Fruit fly (Drosophila melanogaster) whole organism, embryonic: Measurements from ENCODE around the gene Etfb.
A peak's percentile ranks its signal among the peaks of the same experiment; 100 is the strongest.

Source experiments
- Ada2b ChIP-seq: fragments of 200-800 bp; sonication (Bioruptor generic); IDR thresholded peaks from 2 replicates; pipeline ENCODE4 v1.3.6; 2022; ENCODE audit warnings: missing biosample characterization, missing genetic modification characterization
- Atf3 ChIP-seq: fragments of 200-800 bp; sonication (Bioruptor generic); optimal IDR thresholded peaks from 3 replicates; lab custom pipeline; 2016; ENCODE audit warnings: missing biosample characterization, missing genetic modification characterization
- CG10431 ChIP-seq: fragments of 200-800 bp; sonication (Bioruptor generic); optimal IDR thresholded peaks from 3 replicates; lab custom pipeline; 2018; ENCODE audit warnings: missing biosample characterization, mild to moderate bottlenecking, missing genetic modification characterization
- CG12769 ChIP-seq: fragments of 200-800 bp; sonication (Bioruptor generic); optimal IDR thresholded peaks from 2 replicates; lab custom pipeline; 2019; ENCODE audit warnings: missing biosample characterization, mild to moderate bottlenecking, missing genetic modification characterization, moderate library complexity
- CG14860 ChIP-seq: fragments of 200-800 bp; sonication (Bioruptor generic); IDR thresholded peaks from 3 replicates; pipeline ENCODE4 v1.3.6; 2022; ENCODE audit warnings: missing biosample characterization, missing genetic modification characterization; ENCODE audit not compliant: partially characterized antibody
- CG17328 ChIP-seq: fragments of 200-800 bp; sonication (Bioruptor generic); IDR thresholded peaks from 2 replicates; pipeline ENCODE4 v1.3.6; 2022; ENCODE audit warnings: missing biosample characterization, missing genetic modification characterization
- CG17359 ChIP-seq: fragments of 200-800 bp; sonication (Bioruptor generic); optimal IDR thresholded peaks from 3 replicates; lab custom pipeline; 2018; ENCODE audit warnings: missing biosample characterization, mild to moderate bottlenecking, missing genetic modification characterization, moderate library complexity
- CG17385 ChIP-seq: fragments of 200-800 bp; sonication (Bioruptor generic); optimal IDR thresholded peaks from 3 replicates; lab custom pipeline; 2018; ENCODE audit warnings: missing biosample characterization, mild to moderate bottlenecking, missing genetic modification characterization
- CG18599 ChIP-seq: fragments of 200-800 bp; sonication (Bioruptor generic); optimal IDR thresholded peaks from 3 replicates; lab custom pipeline; 2017; ENCODE audit warnings: missing biosample characterization, missing genetic modification characterization, mild to moderate bottlenecking, moderate library complexity, missing genetic modification reagents
- CG2199 ChIP-seq: fragments of 200-800 bp; sonication (Bioruptor generic); IDR thresholded peaks from 3 replicates; pipeline ENCODE4 v1.3.6; 2022; ENCODE audit warnings: missing biosample characterization, missing genetic modification characterization
- CG3163 ChIP-seq: fragments of 200-800 bp; sonication (Bioruptor generic); optimal IDR thresholded peaks from 3 replicates; lab custom pipeline; 2016; ENCODE audit warnings: missing biosample characterization, missing genetic modification characterization
- CG34376 ChIP-seq: fragments of 200-800 bp; sonication (Bioruptor generic); optimal IDR thresholded peaks from 2 replicates; lab custom pipeline; 2018; ENCODE audit warnings: missing biosample characterization, mild to moderate bottlenecking, missing genetic modification characterization
- CG3726 ChIP-seq: fragments of 200-800 bp; sonication (Bioruptor generic); IDR thresholded peaks from 3 replicates; pipeline ENCODE4, ENCODE4 v1.3.6; 2022; ENCODE audit warnings: missing biosample characterization, missing genetic modification characterization
- CG6683 ChIP-seq: fragments of 200-800 bp; sonication (Bioruptor generic); optimal IDR thresholded peaks from 2 replicates; lab custom pipeline; 2017; ENCODE audit warnings: missing biosample characterization, mild to moderate bottlenecking, missing genetic modification characterization, missing genetic modification reagents
- CG8281 ChIP-seq: fragments of 200-800 bp; sonication (Bioruptor generic); optimal IDR thresholded peaks from 2 replicates; lab custom pipeline; 2018; ENCODE audit warnings: missing biosample characterization, mild to moderate bottlenecking, missing genetic modification characterization, moderate library complexity
- CHES-1-like ChIP-seq: fragments of 200-800 bp; sonication (Bioruptor generic); optimal IDR thresholded peaks from 2 replicates; lab custom pipeline; 2016; ENCODE audit warnings: missing biosample characterization, missing genetic modification characterization
- D ChIP-seq, 2 experiments: fragments of 200-800 bp in 1 of 2; fragments of >200 bp in 1 of 2; sonication (Bioruptor generic) in 1 of 2; optimal IDR thresholded peaks; 2 replicates in 1 of 2; 3 replicates in 1 of 2; lab custom pipeline; 2017; ENCODE audit warnings: mild to moderate bottlenecking in 1 of 2, missing biosample characterization in 1 of 2, missing genetic modification characterization in 1 of 2, missing genetic modification reagents in 1 of 2
- D19A ChIP-seq: fragments of 200-800 bp; optimal IDR thresholded peaks from 3 replicates; lab custom pipeline; 2019; ENCODE audit warnings: missing biosample characterization, mild to moderate bottlenecking, missing genetic modification characterization, moderate library complexity
- Dref ChIP-seq: fragments of 200-800 bp; sonication (Bioruptor generic); IDR thresholded peaks from 2 replicates; pipeline ENCODE4 v1.3.6; 2022; ENCODE audit warnings: missing biosample characterization, missing genetic modification characterization
- HHEX ChIP-seq: fragments of 200-800 bp; sonication (Bioruptor generic); optimal IDR thresholded peaks from 3 replicates; lab custom pipeline; 2017; ENCODE audit warnings: missing biosample characterization, mild to moderate bottlenecking, missing genetic modification characterization, missing genetic modification reagents
- HLH3B ChIP-seq: fragments of 200-800 bp; sonication (Bioruptor generic); IDR thresholded peaks from 2 replicates; pipeline ENCODE4 v1.3.6; 2022; ENCODE audit warnings: missing biosample characterization, missing genetic modification characterization
- HLHmδ ChIP-seq: fragments of 200-800 bp; sonication (Bioruptor generic); optimal IDR thresholded peaks from 2 replicates; lab custom pipeline; 2018; ENCODE audit warnings: missing biosample characterization, mild to moderate bottlenecking, missing genetic modification characterization, moderate library complexity
- Lhr ChIP-seq: fragments of 200-800 bp; sonication (Bioruptor generic); optimal IDR thresholded peaks from 3 replicates; lab custom pipeline; 2017; ENCODE audit warnings: mild to moderate bottlenecking, missing biosample characterization, missing genetic modification reagents, missing genetic modification characterization
- Lim3 ChIP-seq: fragments of 200-800 bp; sonication (Bioruptor generic); IDR thresholded peaks from 2 replicates; pipeline ENCODE4 v1.3.6; 2022; ENCODE audit warnings: missing biosample characterization, missing genetic modification characterization
- MTF-1 ChIP-seq: fragments of 200-800 bp; sonication (Bioruptor generic); optimal IDR thresholded peaks from 2 replicates; lab custom pipeline; 2018; ENCODE audit warnings: missing biosample characterization, mild to moderate bottlenecking, missing genetic modification characterization, borderline replicate concordance
- Ravus ChIP-seq: fragments of 200-800 bp; sonication (Bioruptor generic); IDR thresholded peaks from 2 replicates; pipeline ENCODE4 v1.3.6; 2022; ENCODE audit warnings: missing biosample characterization, missing genetic modification characterization
- Xrp1 ChIP-seq: fragments of 200-800 bp; sonication (Bioruptor generic); IDR thresholded peaks from 2 replicates; pipeline ENCODE4 v1.3.6; 2022; ENCODE audit warnings: missing biosample characterization, missing genetic modification characterization
- ap ChIP-seq: fragments of 200-800 bp; sonication (Bioruptor generic); IDR thresholded peaks from 2 replicates; pipeline ENCODE4 v1.3.6; 2022; ENCODE audit warnings: missing biosample characterization, missing genetic modification characterization
- ato ChIP-seq: fragments of 200-800 bp; sonication (Bioruptor generic); IDR thresholded peaks from 2 replicates; pipeline ENCODE4 v1.3.6; 2022; ENCODE audit warnings: missing biosample characterization, missing genetic modification characterization; ENCODE audit not compliant: partially characterized antibody
- bigmax ChIP-seq: fragments of 200-800 bp; sonication (Bioruptor generic); optimal IDR thresholded peaks from 2 replicates; lab custom pipeline; 2018; ENCODE audit warnings: missing biosample characterization, mild to moderate bottlenecking, missing genetic modification characterization
- cas ChIP-seq: fragments of 200-800 bp; sonication (Bioruptor generic); IDR thresholded peaks from 2 replicates; pipeline ENCODE4 v1.3.6; 2022; ENCODE audit warnings: missing biosample characterization, missing genetic modification characterization
- crp ChIP-seq, 2 experiments: fragments of 200-800 bp; sonication (Bioruptor generic); optimal IDR thresholded peaks; 2 replicates in 1 of 2; 3 replicates in 1 of 2; lab custom pipeline; 2017; ENCODE audit warnings: missing biosample characterization in 2 of 2, missing genetic modification characterization in 2 of 2, mild to moderate bottlenecking in 1 of 2, moderate library complexity in 1 of 2
- dan ChIP-seq: fragments of 200-800 bp; sonication (Bioruptor generic); IDR thresholded peaks from 2 replicates; pipeline ENCODE4 v1.3.6; 2022; ENCODE audit warnings: missing biosample characterization, missing genetic modification characterization
- emc ChIP-seq: fragments of 200-800 bp; sonication (Bioruptor generic); optimal IDR thresholded peaks from 2 replicates; lab custom pipeline; 2016; ENCODE audit warnings: missing biosample characterization, missing genetic modification characterization
- gcm2 ChIP-seq: fragments of 200-800 bp; sonication (Bioruptor generic); optimal IDR thresholded peaks from 2 replicates; lab custom pipeline; 2016; ENCODE audit warnings: missing biosample characterization, missing genetic modification characterization
- hth ChIP-seq: fragments of >200 bp; optimal IDR thresholded peaks from 2 replicates; lab custom pipeline; 2017; ENCODE audit warnings: inconsistent platforms
- insv ChIP-seq, 2 experiments: fragments of 200-800 bp; sonication (Bioruptor generic); optimal IDR thresholded peaks; 3 replicates each; lab custom pipeline; 2016 to 2018; ENCODE audit warnings: missing biosample characterization in 2 of 2, missing genetic modification characterization in 2 of 2
- kni ChIP-seq: fragments of 200-800 bp; sonication (Bioruptor generic); optimal IDR thresholded peaks from 3 replicates; lab custom pipeline; 2017; ENCODE audit warnings: mild to moderate bottlenecking, missing biosample characterization, missing genetic modification reagents, missing genetic modification characterization
- lab ChIP-seq: fragments of 200-800 bp; sonication (Bioruptor generic); optimal IDR thresholded peaks from 3 replicates; lab custom pipeline; 2017; ENCODE audit warnings: missing biosample characterization, missing genetic modification characterization, mild to moderate bottlenecking, moderate library complexity, missing genetic modification reagents
- lmd ChIP-seq: fragments of 200-800 bp; sonication (Bioruptor generic); IDR thresholded peaks from 2 replicates; pipeline ENCODE4 v1.3.6; 2022; ENCODE audit warnings: missing biosample characterization, missing genetic modification characterization
- lola ChIP-seq, 3 experiments: fragments of >200 bp in 2 of 3; fragments of 200-800 bp in 1 of 3; sonication (Bioruptor generic) in 1 of 3; optimal IDR thresholded peaks; 2 replicates each; lab custom pipeline; 2017 to 2019; ENCODE audit warnings: missing biosample characterization in 3 of 3, missing genetic modification characterization in 3 of 3, mild to moderate bottlenecking in 1 of 3, moderate library complexity in 1 of 3
- maf-S ChIP-seq: fragments of 200-800 bp; sonication (Bioruptor generic); optimal IDR thresholded peaks from 2 replicates; lab custom pipeline; 2016; ENCODE audit warnings: missing biosample characterization, missing genetic modification characterization
- mirr ChIP-seq: fragments of 200-800 bp; sonication (Bioruptor generic); optimal IDR thresholded peaks from 3 replicates; lab custom pipeline; 2018; ENCODE audit warnings: missing biosample characterization, mild to moderate bottlenecking, missing genetic modification characterization
- onecut ChIP-seq: fragments of 200-800 bp; sonication (Bioruptor generic); IDR thresholded peaks from 2 replicates; pipeline ENCODE4 v1.3.6; 2022; ENCODE audit warnings: missing biosample characterization, missing genetic modification characterization
- tll ChIP-seq, 2 experiments: fragments of 200-800 bp in 1 of 2; fragments of >200 bp in 1 of 2; sonication (Bioruptor generic) in 1 of 2; optimal IDR thresholded peaks; 2 replicates each; lab custom pipeline; 2017 to 2019; ENCODE audit warnings: missing biosample characterization in 2 of 2, missing genetic modification characterization in 2 of 2, mild to moderate bottlenecking in 1 of 2, moderate library complexity in 1 of 2
- ttk ChIP-seq: fragments of 200-800 bp; sonication (Bioruptor generic); IDR thresholded peaks from 2 replicates; pipeline ENCODE4 v2.1.2; 2022; ENCODE audit warnings: missing biosample characterization, missing genetic modification characterization
- tup ChIP-seq: fragments of 200-800 bp; sonication (Bioruptor generic); optimal IDR thresholded peaks from 2 replicates; lab custom pipeline; 2016; ENCODE audit warnings: missing biosample characterization, mild to moderate bottlenecking, missing genetic modification characterization, moderate library complexity
- wdn ChIP-seq: fragments of 200-800 bp; sonication (Bioruptor generic); IDR thresholded peaks from 2 replicates; pipeline ENCODE4 v1.3.6; 2022; ENCODE audit warnings: missing biosample characterization, missing genetic modification characterization
- wor ChIP-seq: fragments of 200-800 bp; sonication (Bioruptor generic); IDR thresholded peaks from 2 replicates; pipeline ENCODE4 v1.3.6; 2022; ENCODE audit warnings: missing biosample characterization, missing genetic modification characterization
- zen ChIP-seq: fragments of 200-800 bp; sonication (Bioruptor generic); optimal IDR thresholded peaks from 3 replicates; lab custom pipeline; 2018; ENCODE audit warnings: missing biosample characterization, mild to moderate bottlenecking, missing genetic modification characterization, moderate library complexity

The Etfb gene

dm6 chr3R:29841293-29841791 is 38.6 kb upstream of the Etfb start, which contains the start of gene Cad99C (continued):
- TF ChIP-seq Lhr (GFP tag; lab: Kevin White, UChicago): no peak
- no peak for TF ChIP-seq lmd (GFP tag; lab: Robert Waterston, UW)
- no peak for TF ChIP-seq Dref (GFP tag; lab: Robert Waterston, UW)
- TF ChIP-seq CG34376 (GFP tag; lab: Kevin White, UChicago): no peak
- no peak for TF ChIP-seq HLH3B
- TF ChIP-seq ap (GFP tag; lab: Robert Waterston, UW): no peak
- peak; percentile 31 for TF ChIP-seq HHEX (GFP tag; lab: Kevin White, UChicago)
- no peak for TF ChIP-seq zen
- TF ChIP-seq maf-S (GFP tag; lab: Kevin White, UChicago): no peak
- TF ChIP-seq CG17385 (GFP tag; lab: Kevin White, UChicago): peak; percentile 1
- TF ChIP-seq insv (GFP tag; optimal IDR thresholded peaks at IDR 0.05; lab: Kevin White, UChicago): no peak
- TF ChIP-seq mirr: no peak
- peak; percentile 31 for TF ChIP-seq lab
- TF ChIP-seq CG18599 (GFP tag; lab: Kevin White, UChicago): no peak
- no peak for TF ChIP-seq onecut (GFP tag; lab: Robert Waterston, UW)
- TF ChIP-seq D19A (tag; lab: Kevin White, UChicago): no peak
- TF ChIP-seq kni: peak; percentile 95
- no peak for TF ChIP-seq CG17359
- no peak for TF ChIP-seq CG8281
- no peak for TF ChIP-seq lola (GFP tag; optimal IDR thresholded peaks at IDR 0.05; lab: Kevin White, UChicago)
- no peak for TF ChIP-seq hth (lab: Kevin White, UChicago)
- TF ChIP-seq tup (GFP tag; lab: Kevin White, UChicago): no peak
- TF ChIP-seq Ada2b (GFP tag; lab: Robert Waterston, UW): no peak
- TF ChIP-seq bigmax (GFP tag; lab: Kevin White, UChicago): no peak
- no peak for TF ChIP-seq MTF-1 (GFP tag; lab: Kevin White, UChicago)
- no peak for TF ChIP-seq CHES-1-like (GFP tag; lab: Kevin White, UChicago)
- TF ChIP-seq Atf3 (GFP tag; lab: Kevin White, UChicago): no peak
- TF ChIP-seq D (optimal IDR thresholded peaks at IDR 0.05; lab: Kevin White, UChicago): peak; percentile 68
- TF ChIP-seq D (GFP tag; optimal IDR thresholded peaks at IDR 0.05; lab: Kevin White, UChicago): no peak
- TF ChIP-seq wor (GFP tag; lab: Robert Waterston, UW): no peak
- no peak for TF ChIP-seq gcm2 (GFP tag; lab: Kevin White, UChicago)
- no peak for TF ChIP-seq Ravus (GFP tag; lab: Robert Waterston, UW)
- no peak for TF ChIP-seq emc (GFP tag; lab: Kevin White, UChicago)
- TF ChIP-seq CG17328 (GFP tag; lab: Robert Waterston, UW): no peak
- no peak for TF ChIP-seq ttk
- no peak for TF ChIP-seq CG14860
- TF ChIP-seq CG12769 (tag; lab: Kevin White, UChicago): peak; percentile 50
- no peak for TF ChIP-seq CG10431 (GFP tag; lab: Kevin White, UChicago)
- TF ChIP-seq CG6683 (GFP tag; lab: Kevin White, UChicago): no peak
- TF ChIP-seq cas (GFP tag; lab: Robert Waterston, UW): no peak
- TF ChIP-seq wdn (GFP tag; lab: Robert Waterston, UW): no peak
- TF ChIP-seq Xrp1 (GFP tag; lab: Robert Waterston, UW): no peak
- TF ChIP-seq crp (GFP tag; optimal IDR thresholded peaks at IDR 0.05; lab: Kevin White, UChicago): peak in 1 of 2 experiments; percentile 59
- TF ChIP-seq CG3726 (GFP tag; lab: Robert Waterston, UW): no peak
- TF ChIP-seq CG2199: peak; percentile 84
- TF ChIP-seq CG3163 (GFP tag; lab: Kevin White, UChicago): no peak
- no peak for TF ChIP-seq HLHmδ (GFP tag; lab: Kevin White, UChicago)
- TF ChIP-seq ato (GFP tag; lab: Robert Waterston, UW): no peak
- TF ChIP-seq dan (GFP tag; lab: Robert Waterston, UW): no peak
- TF ChIP-seq Lim3 (GFP tag; lab: Robert Waterston, UW): no peak
- no peak for TF ChIP-seq tll (GFP tag; optimal IDR thresholded peaks at IDR 0.05; lab: Kevin White, UChicago)
